Fruit fly (Drosophila melanogaster) whole organism, wandering third instar larva: Measurements from ENCODE around the gene hid.

Source experiments
- Abd-B ChIP-seq: fragments of >200 bp; optimal IDR thresholded peaks from 2 replicates; lab custom pipeline; 2017; ENCODE audit warnings: missing biosample characterization, missing genetic modification characterization
- CG32264 ChIP-seq: fragments of 200-800 bp; sonication (Bioruptor generic); optimal IDR thresholded peaks from 2 replicates; lab custom pipeline; 2016; ENCODE audit warnings: missing biosample characterization, missing genetic modification characterization
- CG9705 ChIP-seq: fragments of 200-800 bp; sonication (Bioruptor generic); optimal IDR thresholded peaks from 2 replicates; lab custom pipeline; 2018; ENCODE audit warnings: missing biosample characterization, mild to moderate bottlenecking, missing genetic modification characterization
- CrebA ChIP-seq: fragments of 200-800 bp; sonication (Bioruptor generic); optimal IDR thresholded peaks from 2 replicates; lab custom pipeline; 2016; ENCODE audit warnings: missing biosample characterization, mild to moderate bottlenecking, missing genetic modification characterization, borderline replicate concordance
- Dfd ChIP-seq: fragments of >200 bp; optimal IDR thresholded peaks from 2 replicates; lab custom pipeline; 2017; ENCODE audit warnings: missing biosample characterization, missing genetic modification characterization
- Dif ChIP-seq: fragments of 200-275, 200-300 bp; sonication (Bioruptor generic); optimal IDR thresholded peaks from 2 replicates; lab custom pipeline; 2018; ENCODE audit warnings: missing biosample characterization, missing genetic modification characterization; ENCODE audit not compliant: partially characterized antibody
- GATAd ChIP-seq: sonication (Bioruptor generic); optimal IDR thresholded peaks from 2 replicates; lab custom pipeline; 2016; ENCODE audit warnings: missing biosample characterization, missing genetic modification characterization
- HLH106 ChIP-seq: fragments of 200-800 bp; optimal IDR thresholded peaks from 3 replicates; lab custom pipeline; 2019; ENCODE audit warnings: missing biosample characterization, mild to moderate bottlenecking, missing genetic modification characterization, moderate library complexity
- Hnf4 ChIP-seq: fragments of 200-800 bp; sonication (Bioruptor generic); optimal IDR thresholded peaks from 2 replicates; lab custom pipeline; 2016; ENCODE audit warnings: missing biosample characterization, mild to moderate bottlenecking, missing genetic modification characterization
- Hr78 ChIP-seq: fragments of >200 bp; optimal IDR thresholded peaks from 2 replicates; lab custom pipeline; 2017; ENCODE audit warnings: missing biosample characterization, missing genetic modification characterization
- Hr83 ChIP-seq: fragments of 200-300 bp; sonication (Bioruptor generic); optimal IDR thresholded peaks from 2 replicates; lab custom pipeline; 2016; ENCODE audit warnings: missing biosample characterization, mild to moderate bottlenecking, missing genetic modification characterization, moderate library complexity; ENCODE audit not compliant: poor library complexity, severe bottlenecking
- Jra ChIP-seq: sonication (Bioruptor generic); optimal IDR thresholded peaks from 2 replicates; lab custom pipeline; 2016; ENCODE audit warnings: missing biosample characterization, missing genetic modification characterization
- Mio ChIP-seq: sonication (Bioruptor generic); optimal IDR thresholded peaks from 2 replicates; lab custom pipeline; 2016; ENCODE audit warnings: missing biosample characterization, missing genetic modification characterization
- Myc ChIP-seq: fragments of >200 bp; optimal IDR thresholded peaks from 2 replicates; lab custom pipeline; 2017
- N ChIP-seq: fragments of >200 bp; optimal IDR thresholded peaks from 2 replicates; lab custom pipeline; 2018; ENCODE audit warnings: missing biosample characterization, missing external identifiers, missing genetic modification characterization
- OdsH ChIP-seq: fragments of 200-800 bp; sonication (Bioruptor generic); optimal IDR thresholded peaks from 2 replicates; lab custom pipeline; 2016; ENCODE audit warnings: missing biosample characterization, mild to moderate bottlenecking, missing genetic modification characterization
- Rel ChIP-seq, 2 experiments: fragments of 200-800 bp; sonication (Bioruptor generic) in 1 of 2; optimal IDR thresholded peaks; 2 replicates in 1 of 2; 3 replicates in 1 of 2; lab custom pipeline; 2016 to 2019; ENCODE audit warnings: mild to moderate bottlenecking in 2 of 2, missing biosample characterization in 2 of 2, missing genetic modification characterization in 2 of 2, moderate library complexity in 1 of 2
- Sp1 ChIP-seq: fragments of 200-800 bp; sonication (Bioruptor generic); optimal IDR thresholded peaks from 3 replicates; lab custom pipeline; 2019; ENCODE audit warnings: missing biosample characterization, mild to moderate bottlenecking, missing genetic modification characterization, moderate library complexity
- Vsx2 ChIP-seq: fragments of 200-300, 225-300 bp; sonication (Bioruptor generic); optimal IDR thresholded peaks from 2 replicates; lab custom pipeline; 2018; ENCODE audit warnings: missing biosample characterization, missing genetic modification characterization; ENCODE audit not compliant: partially characterized antibody
- brk ChIP-seq: fragments of 200-800 bp; sonication (Bioruptor generic); optimal IDR thresholded peaks from 2 replicates; lab custom pipeline; 2016; ENCODE audit warnings: missing biosample characterization, mild to moderate bottlenecking, missing genetic modification characterization
- dl ChIP-seq, 2 experiments: fragments of 175-275, 200-275 bp in 1 of 2; fragments of 200-275 bp in 1 of 2; sonication (Bioruptor generic); optimal IDR thresholded peaks; lab custom pipeline; 2018; ENCODE audit warnings: mild to moderate bottlenecking in 2 of 2, missing biosample characterization in 2 of 2, missing genetic modification characterization in 2 of 2, moderate library complexity in 2 of 2; ENCODE audit not compliant: partially characterized antibody in 2 of 2, insufficient read depth in 1 of 2
- dmrt93B ChIP-seq: fragments of 200-800 bp; sonication (Bioruptor generic); optimal IDR thresholded peaks from 2 replicates; lab custom pipeline; 2018; ENCODE audit warnings: missing biosample characterization, mild to moderate bottlenecking, missing genetic modification characterization
- dsf ChIP-seq: sonication (Bioruptor generic); optimal IDR thresholded peaks from 2 replicates; lab custom pipeline; 2016; ENCODE audit warnings: missing biosample characterization, missing genetic modification characterization, borderline replicate concordance
- ey ChIP-seq: fragments of 200-800 bp; sonication (Bioruptor generic); optimal IDR thresholded peaks from 2 replicates; lab custom pipeline; 2016; ENCODE audit warnings: missing biosample characterization, missing genetic modification characterization
- foxo ChIP-seq, 2 experiments: fragments of 200-800 bp; sonication (Bioruptor generic); optimal IDR thresholded peaks; 2 replicates in 1 of 2; 3 replicates in 1 of 2; lab custom pipeline; 2016 to 2017; ENCODE audit warnings: missing biosample characterization in 2 of 2, missing genetic modification characterization in 2 of 2
- fru ChIP-seq: fragments of 200-800 bp; sonication (Bioruptor generic); optimal IDR thresholded peaks from 3 replicates; lab custom pipeline; 2016; ENCODE audit warnings: missing biosample characterization, mild to moderate bottlenecking, missing genetic modification characterization
- h ChIP-seq: fragments of 200-800 bp; sonication (Bioruptor generic); optimal IDR thresholded peaks from 3 replicates; lab custom pipeline; 2016; ENCODE audit warnings: missing biosample characterization, mild to moderate bottlenecking, missing genetic modification characterization
- jim ChIP-seq: fragments of 175-275, 200-325 bp; sonication (Bioruptor generic); optimal IDR thresholded peaks from 2 replicates; lab custom pipeline; 2016; ENCODE audit warnings: missing biosample characterization, mild to moderate bottlenecking, missing genetic modification characterization
- lola ChIP-seq: fragments of >200 bp; optimal IDR thresholded peaks from 2 replicates; lab custom pipeline; 2017; ENCODE audit warnings: missing biosample characterization, missing genetic modification characterization
- pan ChIP-seq: fragments of >200 bp; optimal IDR thresholded peaks from 2 replicates; lab custom pipeline; 2017
- psq ChIP-seq: fragments of 200-800 bp; sonication (Bioruptor generic); optimal IDR thresholded peaks from 3 replicates; lab custom pipeline; 2017; ENCODE audit warnings: missing biosample characterization, mild to moderate bottlenecking, missing genetic modification characterization, moderate library complexity
- rgr ChIP-seq: fragments of 200-800 bp; sonication (Bioruptor generic); optimal IDR thresholded peaks from 3 replicates; lab custom pipeline; 2016; ENCODE audit warnings: missing biosample characterization, mild to moderate bottlenecking, missing genetic modification characterization
- sage ChIP-seq: fragments of 200-800 bp; sonication (Bioruptor generic); optimal IDR thresholded peaks from 2 replicates; lab custom pipeline; 2016; ENCODE audit warnings: missing biosample characterization, mild to moderate bottlenecking, missing genetic modification characterization
- sv ChIP-seq: fragments of 200-800 bp; sonication (Bioruptor generic); optimal IDR thresholded peaks from 3 replicates; lab custom pipeline; 2016; ENCODE audit warnings: missing biosample characterization, missing genetic modification characterization
- tai ChIP-seq: sonication (Bioruptor generic); optimal IDR thresholded peaks from 2 replicates; lab custom pipeline; 2016; ENCODE audit warnings: missing biosample characterization, missing genetic modification characterization
- usp ChIP-seq: fragments of >200 bp; optimal IDR thresholded peaks from 2 replicates; lab custom pipeline; 2017; ENCODE audit warnings: missing biosample characterization, missing genetic modification characterization
- woc ChIP-seq: sonication (Bioruptor generic); optimal IDR thresholded peaks from 2 replicates; lab custom pipeline; 2016; ENCODE audit warnings: missing biosample characterization, mild to moderate bottlenecking, missing genetic modification characterization

Gene hid

DNA sequence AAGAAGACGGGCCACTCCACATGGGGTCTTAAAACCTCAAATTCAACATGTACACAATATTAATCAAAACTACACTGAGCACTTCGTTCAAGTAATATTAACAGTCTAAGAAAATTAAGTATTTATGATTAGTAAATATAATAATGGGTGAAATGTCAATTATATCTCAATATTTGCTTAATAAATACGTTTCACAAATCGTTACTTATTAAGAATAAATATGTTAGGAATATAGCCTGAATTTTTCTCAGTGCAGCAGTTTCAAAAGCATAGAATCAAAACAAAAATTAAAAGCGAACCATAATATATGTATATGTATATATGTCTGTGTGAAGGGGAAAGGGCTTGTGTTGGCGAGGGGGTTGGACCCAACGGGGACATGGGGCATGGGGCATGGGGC is 18.5 kb upstream of the hid start:
- no peak for TF ChIP-seq Hr83 (GFP tag; lab: Kevin White, UChicago)
- TF ChIP-seq N (GFP tag; lab: Kevin White, UChicago): no peak
- TF ChIP-seq usp (GFP tag; lab: Kevin White, UChicago): no peak
- no peak for TF ChIP-seq Abd-B (GFP tag; lab: Kevin White, UChicago)
- no peak for TF ChIP-seq Myc (lab: Kevin White, UChicago)
- no peak for TF ChIP-seq Hnf4 (GFP tag; lab: Kevin White, UChicago)
- TF ChIP-seq dsf (GFP tag; lab: Kevin White, UChicago): no peak
- TF ChIP-seq jim (GFP tag; lab: Kevin White, UChicago): no peak
- no peak for TF ChIP-seq fru (GFP tag; lab: Kevin White, UChicago)
- no peak for TF ChIP-seq Dif (GFP tag; lab: Kevin White, UChicago)
- no peak for TF ChIP-seq Rel (GFP tag; optimal IDR thresholded peaks at IDR 0.05; lab: Kevin White, UChicago)
- TF ChIP-seq Rel (tag; optimal IDR thresholded peaks at IDR 0.05; lab: Kevin White, UChicago): no peak
- TF ChIP-seq tai (GFP tag; lab: Kevin White, UChicago): no peak
- TF ChIP-seq Hr78 (GFP tag; lab: Kevin White, UChicago): no peak
- no peak for TF ChIP-seq sv (GFP tag; lab: Kevin White, UChicago)
- TF ChIP-seq OdsH (GFP tag; lab: Kevin White, UChicago): peak; percentile 51
- no peak for TF ChIP-seq Vsx2 (GFP tag; lab: Kevin White, UChicago)
- TF ChIP-seq h (GFP tag; lab: Kevin White, UChicago): peak; percentile 33
- no peak for TF ChIP-seq woc (GFP tag; lab: Kevin White, UChicago)
- no peak for TF ChIP-seq dl (GFP tag; optimal IDR thresholded peaks at IDR 0.05; lab: Kevin White, UChicago; ENCODE audit: insufficient read depth in 1 of 2, partially characterized antibody in 2 of 2)
- peak; percentile 11 for TF ChIP-seq rgr (GFP tag; lab: Kevin White, UChicago)
- peak; percentile 51 for TF ChIP-seq Sp1 (GFP tag; lab: Kevin White, UChicago)
- TF ChIP-seq ey (GFP tag; lab: Kevin White, UChicago): no peak
- no peak for TF ChIP-seq sage (GFP tag; lab: Kevin White, UChicago)
- TF ChIP-seq pan (lab: Kevin White, UChicago): no peak
- TF ChIP-seq GATAd (GFP tag; lab: Kevin White, UChicago): no peak
- TF ChIP-seq foxo (GFP tag; optimal IDR thresholded peaks at IDR 0.05; lab: Kevin White, UChicago): peak in 1 of 2 experiments; percentile 15
- TF ChIP-seq brk (GFP tag; lab: Kevin White, UChicago): no peak
- no peak for TF ChIP-seq Dfd
- no peak for TF ChIP-seq Mio
- TF ChIP-seq Jra (GFP tag; lab: Kevin White, UChicago): no peak
- no peak for TF ChIP-seq CrebA (GFP tag; lab: Kevin White, UChicago)
- peak; percentile 40 for TF ChIP-seq psq (GFP tag; lab: Kevin White, UChicago)
- TF ChIP-seq CG32264 (GFP tag; lab: Kevin White, UChicago): no peak
- TF ChIP-seq CG9705: no peak
- TF ChIP-seq dmrt93B (GFP tag; lab: Kevin White, UChicago): no peak
- TF ChIP-seq lola (GFP tag; lab: Kevin White, UChicago): no peak
- TF ChIP-seq HLH106 (tag; lab: Kevin White, UChicago): peak; percentile 47

DNA sequence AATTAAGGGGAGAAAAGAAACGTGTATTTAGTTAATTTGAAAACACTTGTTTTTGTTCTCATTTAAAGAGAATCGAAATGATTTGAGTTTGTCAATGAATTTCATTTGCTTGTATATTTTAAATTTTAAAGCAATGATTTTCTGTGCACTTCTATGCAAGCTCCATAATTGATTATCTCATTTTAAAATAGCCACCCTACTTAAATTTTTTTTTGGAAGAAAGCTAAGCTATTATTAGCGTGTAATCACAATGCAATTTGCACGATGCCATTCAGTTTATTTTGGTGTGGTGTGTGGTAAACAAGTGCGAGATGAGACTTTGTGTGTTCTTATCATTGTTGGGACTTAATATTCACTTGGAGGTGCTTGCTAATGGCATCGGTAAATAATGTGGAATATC is 15.8 kb upstream of the hid start, which contains the start of gene CG7320:
Gene CG7320 (plus strand): TSS at position 301 of the 400 bp plus-strand sequence.
- TF ChIP-seq Dif (GFP tag; lab: Kevin White, UChicago) (no peak), jim (GFP tag; lab: Kevin White, UChicago) (no peak), Jra (GFP tag; lab: Kevin White, UChicago) (no peak), dl (GFP tag; optimal IDR thresholded peaks at IDR 0.05; lab: Kevin White, UChicago; ENCODE audit: insufficient read depth in 1 of 2, partially characterized antibody in 2 of 2) (no peak), N (GFP tag; lab: Kevin White, UChicago) (no peak), woc (GFP tag; lab: Kevin White, UChicago) (no peak)
